Worm (Caenorhabditis elegans): ENCODE measurements around the gene ipla-3.

- TF ChIP-seq D1046.2 (GFP tag; IDR thresholded peaks at IDR 0.05) (no peak), daf-12 (tag; optimal IDR thresholded peaks at IDR 0.05) (no peak), ceh-28 (tag; optimal IDR thresholded peaks at IDR 0.05) (no peak), snpc-4 (tag; optimal IDR thresholded peaks at IDR 0.05) (no peak), pqm-1 (tag; optimal IDR thresholded peaks at IDR 0.05) (no peak), vab-7 (GFP tag; IDR thresholded peaks at IDR 0.05) (no peak), unc-39 (tag; optimal IDR thresholded peaks at IDR 0.05) (no peak), lin-13 (GFP tag; optimal IDR thresholded peaks at IDR 0.05) (no peak)
These were observed 37.5 kb downstream of the ipla-3 start, which contains the start of gene F53F8.4 for ce11 chrV:20691585-20691984.
